Fruit fly (Drosophila melanogaster) whole organism, embryonic: ENCODE measurements around the gene CG14219.
A peak's percentile ranks its signal among the peaks of the same experiment; 100 is the strongest.

ENCODE experiments used
- CG1024 ChIP-seq: fragments of 200-800 bp; sonication (Bioruptor generic); IDR thresholded peaks from 2 replicates; pipeline ENCODE4 v1.3.6; 2022; ENCODE audit warnings: missing biosample characterization, missing genetic modification characterization
- CG11093 ChIP-seq: fragments of 200-800 bp; sonication (Bioruptor generic); IDR thresholded peaks from 3 replicates; pipeline ENCODE4 v1.3.6; 2022; ENCODE audit warnings: missing biosample characterization, missing genetic modification characterization
- CG12155 ChIP-seq: fragments of 200-800 bp; sonication (Bioruptor generic); optimal IDR thresholded peaks from 3 replicates; lab custom pipeline; 2016; ENCODE audit warnings: missing biosample characterization, missing genetic modification characterization
- CG12299 ChIP-seq: fragments of 200-800 bp; sonication (Bioruptor generic); optimal IDR thresholded peaks from 2 replicates; lab custom pipeline; 2018; ENCODE audit warnings: missing biosample characterization, mild to moderate bottlenecking, missing genetic modification characterization
- CG1602 ChIP-seq: fragments of 200-800 bp; sonication (Bioruptor generic); optimal IDR thresholded peaks from 3 replicates; lab custom pipeline; 2016; ENCODE audit warnings: missing biosample characterization, missing genetic modification characterization
- CG17612 ChIP-seq: fragments of 200-800 bp; sonication (Bioruptor generic); IDR thresholded peaks from 2 replicates; pipeline ENCODE4 v1.3.6; 2022; ENCODE audit warnings: missing biosample characterization, missing genetic modification characterization
- CG1792 ChIP-seq: fragments of 200-800 bp; sonication (Bioruptor generic); optimal IDR thresholded peaks from 2 replicates; lab custom pipeline; 2016; ENCODE audit warnings: missing biosample characterization, missing genetic modification characterization
- CG18764 ChIP-seq: fragments of 200-800 bp; sonication (Bioruptor generic); optimal IDR thresholded peaks from 3 replicates; lab custom pipeline; 2016; ENCODE audit warnings: missing biosample characterization, missing genetic modification characterization
- CG3281 ChIP-seq: fragments of 200-800 bp; sonication (Bioruptor generic); optimal IDR thresholded peaks from 3 replicates; lab custom pipeline; 2017; ENCODE audit warnings: missing biosample characterization, mild to moderate bottlenecking, missing genetic modification characterization
- CG33213 ChIP-seq: fragments of 200-800 bp; sonication (Bioruptor generic); optimal IDR thresholded peaks from 3 replicates; lab custom pipeline; 2016; ENCODE audit warnings: missing biosample characterization, missing genetic modification characterization
- CG3847 ChIP-seq: fragments of 200-800 bp; sonication (Bioruptor generic); IDR thresholded peaks from 2 replicates; pipeline ENCODE4 v1.3.6; 2022; ENCODE audit warnings: missing biosample characterization, missing genetic modification characterization
- CG4730 ChIP-seq: fragments of 200-800 bp; sonication (Bioruptor generic); IDR thresholded peaks from 2 replicates; pipeline ENCODE4 v1.3.6; 2022; ENCODE audit warnings: missing biosample characterization, missing genetic modification characterization
- CG6683 ChIP-seq: fragments of 200-800 bp; sonication (Bioruptor generic); optimal IDR thresholded peaks from 2 replicates; lab custom pipeline; 2017; ENCODE audit warnings: missing biosample characterization, mild to moderate bottlenecking, missing genetic modification characterization, missing genetic modification reagents
- CG7271 ChIP-seq: fragments of 200-800 bp; sonication (Bioruptor generic); optimal IDR thresholded peaks from 2 replicates; lab custom pipeline; 2018; ENCODE audit warnings: missing biosample characterization, mild to moderate bottlenecking, missing genetic modification characterization, moderate library complexity
- CG7745 ChIP-seq: fragments of 200-800 bp; sonication (Bioruptor generic); optimal IDR thresholded peaks from 2 replicates; lab custom pipeline; 2018; ENCODE audit warnings: missing biosample characterization, mild to moderate bottlenecking, missing genetic modification characterization, moderate library complexity
- CG8388 ChIP-seq: fragments of 200-800 bp; sonication (Bioruptor generic); optimal IDR thresholded peaks from 2 replicates; lab custom pipeline; 2019; ENCODE audit warnings: missing biosample characterization, mild to moderate bottlenecking, missing genetic modification characterization, moderate library complexity
- CG9609 ChIP-seq: fragments of 200-800 bp; sonication (Bioruptor generic); optimal IDR thresholded peaks from 3 replicates; lab custom pipeline; 2016; ENCODE audit warnings: missing biosample characterization, missing genetic modification characterization
- Dfd ChIP-seq, 2 experiments: fragments of >200 bp; optimal IDR thresholded peaks; 2 replicates each; lab custom pipeline; 2017; ENCODE audit warnings: missing biosample characterization in 2 of 2, missing genetic modification characterization in 2 of 2
- Eip74EF ChIP-seq, 2 experiments: fragments of 200-800 bp in 1 of 2; fragments of >200 bp in 1 of 2; sonication (Bioruptor generic) in 1 of 2; optimal IDR thresholded peaks; 2 replicates each; lab custom pipeline; 2017 to 2019; ENCODE audit warnings: missing biosample characterization in 2 of 2, missing genetic modification characterization in 2 of 2, mild to moderate bottlenecking in 1 of 2, moderate library complexity in 1 of 2
- Gug ChIP-seq: fragments of 200-800 bp; sonication (Bioruptor generic); IDR thresholded peaks from 4 replicates; pipeline ENCODE4 v1.3.6; 2022; ENCODE audit warnings: missing biosample characterization, missing genetic modification characterization
- HmgD ChIP-seq: fragments of 200-800 bp; sonication (Bioruptor generic); optimal IDR thresholded peaks from 3 replicates; lab custom pipeline; 2016; ENCODE audit warnings: missing biosample characterization, missing genetic modification characterization
- Hr51 ChIP-seq, 2 experiments: fragments of 200-800 bp; sonication (Bioruptor generic); optimal IDR thresholded peaks; 2 replicates in 1 of 2; 3 replicates in 1 of 2; lab custom pipeline; 2016 to 2018; ENCODE audit warnings: missing biosample characterization in 2 of 2, missing genetic modification characterization in 2 of 2, mild to moderate bottlenecking in 1 of 2, moderate library complexity in 1 of 2
- Hsf ChIP-seq: fragments of 200-800 bp; sonication (Bioruptor generic); optimal IDR thresholded peaks from 3 replicates; lab custom pipeline; 2016; ENCODE audit warnings: missing biosample characterization, missing genetic modification characterization
- Mad ChIP-seq: fragments of 200-800 bp; sonication (Bioruptor generic); optimal IDR thresholded peaks from 2 replicates; lab custom pipeline; 2016; ENCODE audit warnings: missing biosample characterization, missing genetic modification characterization
- NFAT ChIP-seq: fragments of 200-800 bp; sonication (Bioruptor generic); IDR thresholded peaks from 2 replicates; pipeline ENCODE4 v1.3.6; 2022; ENCODE audit warnings: missing biosample characterization, missing genetic modification characterization
- NfI ChIP-seq: fragments of 200-800 bp; sonication (Bioruptor generic); optimal IDR thresholded peaks from 3 replicates; lab custom pipeline; 2018; ENCODE audit warnings: missing biosample characterization, mild to moderate bottlenecking, missing genetic modification characterization, moderate library complexity
- Optix ChIP-seq: fragments of 200-800 bp; sonication (Bioruptor generic); IDR thresholded peaks from 3 replicates; pipeline ENCODE4 v1.3.6; 2022; ENCODE audit warnings: missing biosample characterization, missing genetic modification characterization
- Rx ChIP-seq: fragments of 200-800 bp; sonication (Bioruptor generic); IDR thresholded peaks from 2 replicates; pipeline ENCODE4 v1.3.6; 2022; ENCODE audit warnings: missing biosample characterization, missing genetic modification characterization
- Side ChIP-seq: fragments of 200-800 bp; sonication (Bioruptor generic); optimal IDR thresholded peaks from 2 replicates; lab custom pipeline; 2016; ENCODE audit warnings: missing biosample characterization, missing genetic modification characterization
- Trl ChIP-seq, 3 experiments: fragments of >200 bp in 2 of 3; fragments of 200-800 bp in 1 of 3; sonication (Bioruptor generic) in 1 of 3; optimal IDR thresholded peaks; 2 replicates in 1 of 3; 3 replicates in 2 of 3; lab custom pipeline; 2016 to 2017; ENCODE audit warnings: missing biosample characterization in 1 of 3, missing genetic modification characterization in 1 of 3
- Xrp1 ChIP-seq: fragments of 200-800 bp; sonication (Bioruptor generic); IDR thresholded peaks from 2 replicates; pipeline ENCODE4 v1.3.6; 2022; ENCODE audit warnings: missing biosample characterization, missing genetic modification characterization
- YL-1 ChIP-seq: fragments of 200-800 bp; sonication (Bioruptor generic); optimal IDR thresholded peaks from 3 replicates; lab custom pipeline; 2017; ENCODE audit warnings: missing biosample characterization, mild to moderate bottlenecking, missing genetic modification characterization
- al ChIP-seq: fragments of 200-800 bp; sonication (Bioruptor generic); IDR thresholded peaks from 2 replicates; pipeline ENCODE4 v1.3.6; 2022; ENCODE audit warnings: missing biosample characterization, missing genetic modification characterization
- amos ChIP-seq: fragments of 200-800 bp; sonication (Bioruptor generic); IDR thresholded peaks from 2 replicates; pipeline ENCODE4 v1.3.6; 2022; ENCODE audit warnings: missing biosample characterization, missing genetic modification characterization; ENCODE audit not compliant: partially characterized antibody
- ash1 ChIP-seq: fragments of 200-800 bp; sonication (Bioruptor generic); optimal IDR thresholded peaks from 2 replicates; lab custom pipeline; 2018; ENCODE audit warnings: missing biosample characterization, mild to moderate bottlenecking, missing genetic modification characterization
- cg ChIP-seq: fragments of 200-800 bp; sonication (Bioruptor generic); optimal IDR thresholded peaks from 3 replicates; lab custom pipeline; 2019; ENCODE audit warnings: missing biosample characterization, mild to moderate bottlenecking, missing genetic modification characterization, moderate library complexity
- ci ChIP-seq: fragments of 200-800 bp; sonication (Bioruptor generic); IDR thresholded peaks from 3 replicates; pipeline ENCODE4 v1.3.6; 2022; ENCODE audit warnings: missing biosample characterization, missing genetic modification characterization
- dmrt99B ChIP-seq: fragments of 200-800 bp; sonication (Bioruptor generic); optimal IDR thresholded peaks from 2 replicates; lab custom pipeline; 2018; ENCODE audit warnings: missing biosample characterization, mild to moderate bottlenecking, missing genetic modification characterization, moderate library complexity
- dysf ChIP-seq: fragments of 200-800 bp; sonication (Bioruptor generic); IDR thresholded peaks from 3 replicates; pipeline ENCODE4 v1.3.6; 2022; ENCODE audit warnings: missing biosample characterization, missing genetic modification characterization
- en ChIP-seq: fragments of 200-800 bp; sonication (Bioruptor generic); optimal IDR thresholded peaks from 2 replicates; lab custom pipeline; 2016; ENCODE audit warnings: missing biosample characterization, missing genetic modification characterization
- fd96Cb ChIP-seq: fragments of 200-800 bp; sonication (Bioruptor generic); optimal IDR thresholded peaks from 2 replicates; lab custom pipeline; 2018; ENCODE audit warnings: missing biosample characterization, mild to moderate bottlenecking, missing genetic modification characterization, moderate library complexity
- gsb-n ChIP-seq: fragments of 200-800 bp; sonication (Bioruptor generic); optimal IDR thresholded peaks from 3 replicates; lab custom pipeline; 2018; ENCODE audit warnings: missing biosample characterization, mild to moderate bottlenecking, missing genetic modification characterization
- h ChIP-seq: fragments of >200 bp; optimal IDR thresholded peaks from 2 replicates; lab custom pipeline; 2017
- jigr1 ChIP-seq: fragments of 200-800 bp; sonication (Bioruptor generic); IDR thresholded peaks from 3 replicates; pipeline ENCODE4 v1.3.6; 2022; ENCODE audit warnings: missing biosample characterization, missing genetic modification characterization
- kni ChIP-seq: fragments of 200-800 bp; sonication (Bioruptor generic); optimal IDR thresholded peaks from 3 replicates; lab custom pipeline; 2017; ENCODE audit warnings: mild to moderate bottlenecking, missing biosample characterization, missing genetic modification reagents, missing genetic modification characterization
- lab ChIP-seq: fragments of 200-800 bp; sonication (Bioruptor generic); optimal IDR thresholded peaks from 3 replicates; lab custom pipeline; 2017; ENCODE audit warnings: missing biosample characterization, missing genetic modification characterization, mild to moderate bottlenecking, moderate library complexity, missing genetic modification reagents
- mam ChIP-seq: fragments of 200-800 bp; sonication (Bioruptor generic); optimal IDR thresholded peaks from 3 replicates; lab custom pipeline; 2016; ENCODE audit warnings: missing biosample characterization, missing genetic modification characterization
- slbo ChIP-seq: fragments of 200-800 bp; sonication (Bioruptor generic); IDR thresholded peaks from 2 replicates; pipeline ENCODE4 v1.3.6; 2022; ENCODE audit warnings: missing biosample characterization, missing genetic modification characterization
- stc ChIP-seq: fragments of 200-800 bp; sonication (Bioruptor generic); IDR thresholded peaks from 2 replicates; pipeline ENCODE4 v1.3.6; 2022; ENCODE audit warnings: missing biosample characterization, missing genetic modification characterization
- tap ChIP-seq: fragments of 200-800 bp; optimal IDR thresholded peaks from 3 replicates; lab custom pipeline; 2019; ENCODE audit warnings: missing biosample characterization, mild to moderate bottlenecking, missing genetic modification characterization, moderate library complexity
- unpg ChIP-seq: fragments of 200-800 bp; sonication (Bioruptor generic); optimal IDR thresholded peaks from 3 replicates; lab custom pipeline; 2018; ENCODE audit warnings: missing biosample characterization, mild to moderate bottlenecking, missing genetic modification characterization, moderate library complexity

Gene CG14219

dm6 chrX:19603953-19604352 is 14.0 kb upstream of the CG14219 start (continued):
- TF ChIP-seq dysf (GFP tag; lab: Robert Waterston, UW) = peak; percentile 86
- TF ChIP-seq Gug (GFP tag; lab: Robert Waterston, UW) = peak; percentile 70; the same call in 3 of the 4 replicates
- peak; percentile 19 for TF ChIP-seq CG6683 (GFP tag; lab: Kevin White, UChicago)
- no peak for TF ChIP-seq ash1 (GFP tag; lab: Kevin White, UChicago)
- TF ChIP-seq NFAT = peak; percentile 73
- no peak for TF ChIP-seq CG9609 (GFP tag; lab: Kevin White, UChicago)
- TF ChIP-seq stc (GFP tag; lab: Robert Waterston, UW) = peak; percentile 44; the same call in 1 of the 2 replicates
- no peak for TF ChIP-seq h (lab: Kevin White, UChicago)
- TF ChIP-seq CG7271 (tag; lab: Kevin White, UChicago) = peak; percentile 7
- peak; percentile 80 for TF ChIP-seq CG12155 (GFP tag; lab: Kevin White, UChicago)
- no peak for TF ChIP-seq CG33213 (GFP tag; lab: Kevin White, UChicago)
- TF ChIP-seq CG18764 (GFP tag; lab: Kevin White, UChicago) = peak; percentile 35
- 0 out of 3 replicates have a peak, but pooled peaks have one; percentile 43 for TF ChIP-seq CG11093
- peak; percentile 62 for TF ChIP-seq CG4730 (GFP tag; lab: Robert Waterston, UW)
- no peak for TF ChIP-seq Trl (optimal IDR thresholded peaks at IDR 0.05; lab: Kevin White, UChicago)
- TF ChIP-seq Trl (GFP tag; optimal IDR thresholded peaks at IDR 0.05; lab: Kevin White, UChicago) = peak; percentile 54
- TF ChIP-seq al (GFP tag; lab: Robert Waterston, UW) = peak; percentile 87
- TF ChIP-seq Rx = peak; percentile 71
- peak; percentile 40 for TF ChIP-seq Mad
- TF ChIP-seq tap (tag; lab: Kevin White, UChicago) = peak; percentile 72
- TF ChIP-seq CG1024 (GFP tag; lab: Robert Waterston, UW) = peak; percentile 46; the same call in 1 of the 2 replicates
- peak; percentile 33 for TF ChIP-seq Side
- TF ChIP-seq CG3847 (GFP tag; lab: Robert Waterston, UW) = peak; percentile 74
- peak in 1 of 2 experiments; percentile 55 for TF ChIP-seq Eip74EF (GFP tag; optimal IDR thresholded peaks at IDR 0.05; lab: Kevin White, UChicago)
- TF ChIP-seq unpg (GFP tag; lab: Kevin White, UChicago) = peak; percentile 75
- peak; percentile 89 for TF ChIP-seq lab
- TF ChIP-seq amos (GFP tag; lab: Robert Waterston, UW) = no peak
- TF ChIP-seq Optix (GFP tag; lab: Robert Waterston, UW) = 0 out of 3 replicates have a peak, but pooled peaks have one; percentile 27
- peak; percentile 39 for TF ChIP-seq CG1602 (GFP tag; lab: Kevin White, UChicago)
- TF ChIP-seq slbo (GFP tag; lab: Robert Waterston, UW) = peak; percentile 87
- peak; percentile 80 for TF ChIP-seq NfI (GFP tag; lab: Kevin White, UChicago)
- peak; percentile 28 for TF ChIP-seq gsb-n (tag; lab: Kevin White, UChicago)
- no peak for TF ChIP-seq kni (GFP tag; lab: Kevin White, UChicago)
- no peak for TF ChIP-seq cg
- TF ChIP-seq CG3281 (GFP tag; lab: Kevin White, UChicago) = peak; percentile 79
- peak; percentile 56 for TF ChIP-seq CG8388
- TF ChIP-seq Dfd (GFP tag; optimal IDR thresholded peaks at IDR 0.05; lab: Kevin White, UChicago) = no peak
- TF ChIP-seq en (GFP tag; lab: Kevin White, UChicago) = peak; percentile 23
- TF ChIP-seq YL-1 (GFP tag; lab: Kevin White, UChicago) = no peak
- TF ChIP-seq ci (GFP tag; lab: Robert Waterston, UW) = peak; percentile 80
- TF ChIP-seq jigr1 (GFP tag; lab: Robert Waterston, UW) = peak; percentile 59; the same call in 1 of the 3 replicates
- no peak for TF ChIP-seq HmgD (GFP tag; lab: Kevin White, UChicago)
- TF ChIP-seq fd96Cb = peak; percentile 60
- TF ChIP-seq Hr51 (GFP tag; optimal IDR thresholded peaks at IDR 0.05; lab: Kevin White, UChicago) = peak; percentile 43 to 77
- no peak for TF ChIP-seq CG12299 (tag; lab: Kevin White, UChicago)
- TF ChIP-seq CG17612 = no peak
- TF ChIP-seq CG1792 = peak; percentile 39
- TF ChIP-seq Xrp1 (GFP tag; lab: Robert Waterston, UW) = peak; percentile 71
- TF ChIP-seq dmrt99B (tag; lab: Kevin White, UChicago) = peak; percentile 85
- peak; percentile 66 for TF ChIP-seq Hsf (GFP tag; lab: Kevin White, UChicago)
- peak; percentile 75 for TF ChIP-seq mam (GFP tag; lab: Kevin White, UChicago)
- TF ChIP-seq CG7745 (tag; lab: Kevin White, UChicago) = no peak
